Fruit fly (Drosophila melanogaster): ENCODE data around the gene ksh.

The ksh gene

dm6 chrX:19494830-19495610 lies at the start of gene ksh, which contains the start of the genes CG14200 and Pfrx (continued):
- TF ChIP-seq dm (GFP tag; optimal IDR thresholded peaks at IDR 0.05) (no peak), sens (GFP tag) (no peak), Fer2 (tag; optimal IDR thresholded peaks at IDR 0.05) (no peak), CG12155 (GFP tag; optimal IDR thresholded peaks at IDR 0.05) (no peak), MESR4 (GFP tag; optimal IDR thresholded peaks at IDR 0.05) (no peak), CG2889 (GFP tag; IDR thresholded peaks at IDR 0.05) (no peak), CG11560 (tag; IDR thresholded peaks at IDR 0.05) (peak; percentile 64; the same call in 2 of the 3 replicates), tup (GFP tag; optimal IDR thresholded peaks at IDR 0.05) (no peak), ci (GFP tag; IDR thresholded peaks at IDR 0.05) (no peak), chm (GFP tag; IDR thresholded peaks at IDR 0.05) (0 out of 2 replicates have a peak, but pooled peaks have one; percentile 11), bowl (GFP tag; IDR thresholded peaks at IDR 0.05) (no peak), Max (GFP tag; optimal IDR thresholded peaks at IDR 0.05) (no peak), wdn (GFP tag; IDR thresholded peaks at IDR 0.05) (no peak), twi (tag; optimal IDR thresholded peaks at IDR 0.05) (no peak), CG17912 (GFP tag; optimal IDR thresholded peaks at IDR 0.05) (no peak), z (GFP tag; IDR thresholded peaks at IDR 0.05) (no peak), hth (optimal IDR thresholded peaks at IDR 0.05) (no peak), CG15073 (GFP tag; optimal IDR thresholded peaks at IDR 0.05) (no peak), CG16863 (GFP tag; optimal IDR thresholded peaks at IDR 0.05) (no peak), D (optimal IDR thresholded peaks at IDR 0.05) (no peak), D (GFP tag; optimal IDR thresholded peaks at IDR 0.05) (no peak), gem (tag; optimal IDR thresholded peaks at IDR 0.05) (no peak), Blimp-1 (GFP tag; optimal IDR thresholded peaks at IDR 0.05) (no peak), CG10147 (GFP tag; optimal IDR thresholded peaks at IDR 0.05) (no peak), chinmo (GFP tag; IDR thresholded peaks at IDR 0.05; ENCODE audit: partially characterized antibody) (peak; percentile 73; the same call in 3 of the 4 replicates), ranshi (GFP tag; IDR thresholded peaks at IDR 0.05) (no peak), HmgD (GFP tag; optimal IDR thresholded peaks at IDR 0.05) (peak; percentile 65), bigmax (GFP tag; optimal IDR thresholded peaks at IDR 0.05) (no peak), nerfin-1 (tag; optimal IDR thresholded peaks at IDR 0.05) (no peak), unc-4 (GFP tag; IDR thresholded peaks at IDR 0.05; ENCODE audit: partially characterized antibody) (peak; percentile 79), dpn (GFP tag; optimal IDR thresholded peaks at IDR 0.05) (peak in 1 of 2 experiments; percentile 33), Hr78 (GFP tag; optimal IDR thresholded peaks at IDR 0.05) (no peak), D19B (GFP tag; optimal IDR thresholded peaks at IDR 0.05) (no peak), ken (GFP tag; IDR thresholded peaks at IDR 0.05) (0 out of 3 replicates have a peak, but pooled peaks have one; percentile 14), CG33557 (GFP tag; optimal IDR thresholded peaks at IDR 0.05) (no peak), Dad (GFP tag; optimal IDR thresholded peaks at IDR 0.05) (no peak), toy (GFP tag; IDR thresholded peaks at IDR 0.05) (no peak), prd (optimal IDR thresholded peaks at IDR 0.05) (no peak), prd (GFP tag; IDR thresholded peaks at IDR 0.05) (peak; percentile 57), ssp (GFP tag; IDR thresholded peaks at IDR 0.05) (peak; percentile 98), CG34376 (GFP tag; optimal IDR thresholded peaks at IDR 0.05) (no peak), Scr (GFP tag; IDR thresholded peaks at IDR 0.05; ENCODE audit: partially characterized antibody) (peak; percentile 85), CG16779 (GFP tag; IDR thresholded peaks at IDR 0.05) (no peak), CG18262 (tag; optimal IDR thresholded peaks at IDR 0.05) (no peak), zen (tag; optimal IDR thresholded peaks at IDR 0.05) (no peak), Spps (tag; optimal IDR thresholded peaks at IDR 0.05) (no peak), Sry-δ (GFP tag; optimal IDR thresholded peaks at IDR 0.05) (peak; percentile 97), CG3838 (GFP tag; optimal IDR thresholded peaks at IDR 0.05) (no peak), sd (tag; optimal IDR thresholded peaks at IDR 0.05) (no peak), Sox100B (GFP tag; optimal IDR thresholded peaks at IDR 0.05) (no peak)
